Worm (Caenorhabditis elegans) whole organism, L3 larva: ENCODE data around the gene dhs-21.

Source experiments
- R02D3.7 ChIP-seq: fragments of 150-350 bp; optimal IDR thresholded peaks from 2 replicates; lab custom pipeline; 2014; ENCODE audit warnings: missing biosample characterization, missing genetic modification characterization
- ZK546.5 ChIP-seq: sonication (generic microtip); optimal IDR thresholded peaks from 2 replicates; lab custom pipeline; 2017; ENCODE audit warnings: missing biosample characterization, missing genetic modification characterization
- ama-1 ChIP-seq: fragments of 150-350 bp; optimal IDR thresholded peaks from 2 replicates; lab custom pipeline; 2018
- ceh-28 ChIP-seq: fragments of 150-350 bp; optimal IDR thresholded peaks from 2 replicates; lab custom pipeline; 2014; ENCODE audit warnings: missing biosample characterization, missing genetic modification reagents, missing genetic modification characterization
- ceh-9 ChIP-seq: sonication (generic microtip); optimal IDR thresholded peaks from 2 replicates; lab custom pipeline; 2018; ENCODE audit warnings: missing biosample characterization, missing genetic modification characterization
- daf-12 ChIP-seq: fragments of 150-350 bp; optimal IDR thresholded peaks from 2 replicates; lab custom pipeline; 2014; ENCODE audit warnings: missing biosample characterization, missing genetic modification reagents, missing genetic modification characterization
- egl-27 ChIP-seq: sonication (generic microtip); optimal IDR thresholded peaks from 4 replicates; lab custom pipeline; 2017; ENCODE audit warnings: missing biosample characterization, missing genetic modification reagents, missing genetic modification characterization
- egl-5 ChIP-seq: fragments of 150-350 bp; optimal IDR thresholded peaks from 2 replicates; lab custom pipeline; 2017; ENCODE audit warnings: missing biosample characterization, missing genetic modification reagents, missing genetic modification characterization, inconsistent platforms
- elt-3 ChIP-seq, 3 experiments: fragments of 150-350 bp in 1 of 3; sonication (generic microtip) in 2 of 3; optimal IDR thresholded peaks; 2 replicates in 2 of 3; 4 replicates in 1 of 3; lab custom pipeline; 2014 to 2017; ENCODE audit warnings: missing biosample characterization in 3 of 3, missing genetic modification characterization in 3 of 3
- fkh-10 ChIP-seq: sonication (generic microtip); optimal IDR thresholded peaks from 2 replicates; lab custom pipeline; 2017; ENCODE audit warnings: missing biosample characterization, missing genetic modification reagents, missing genetic modification characterization
- fkh-2 ChIP-seq: fragments of 150-350 bp; optimal IDR thresholded peaks from 2 replicates; lab custom pipeline; 2014; ENCODE audit warnings: missing biosample characterization, missing genetic modification reagents, missing genetic modification characterization
- hmg-11 ChIP-seq: sonication (generic microtip); optimal IDR thresholded peaks from 2 replicates; lab custom pipeline; 2016; ENCODE audit warnings: missing genetic modification characterization, missing compliant biosample characterization
- jun-1 ChIP-seq: fragments of 150-350 bp; optimal IDR thresholded peaks from 2 replicates; lab custom pipeline; 2014; ENCODE audit warnings: missing biosample characterization, missing genetic modification reagents, missing genetic modification characterization
- lin-15B ChIP-seq: fragments of 150-350 bp; optimal IDR thresholded peaks from 2 replicates; lab custom pipeline; 2014; ENCODE audit warnings: missing biosample characterization, missing genetic modification characterization
- lin-39 ChIP-seq: fragments of 150-350 bp; optimal IDR thresholded peaks from 2 replicates; lab custom pipeline; 2018; ENCODE audit warnings: missing biosample characterization, missing genetic modification reagents, missing genetic modification characterization
- lsy-12 ChIP-seq: sonication (generic microtip); optimal IDR thresholded peaks from 2 replicates; lab custom pipeline; 2016; ENCODE audit warnings: mild to moderate bottlenecking, missing genetic modification characterization, missing compliant biosample characterization
- mdl-1 ChIP-seq: fragments of 150-350 bp; optimal IDR thresholded peaks from 2 replicates; lab custom pipeline; 2014; ENCODE audit warnings: missing biosample characterization, missing genetic modification characterization
- mml-1 ChIP-seq: fragments of 150-350 bp; sonication (generic microtip); optimal IDR thresholded peaks from 3 replicates; lab custom pipeline; 2014; ENCODE audit warnings: missing biosample characterization, missing genetic modification characterization
- nfya-1 ChIP-seq: sonication (generic microtip); optimal IDR thresholded peaks from 2 replicates; lab custom pipeline; 2017; ENCODE audit warnings: missing genetic modification characterization, mild to moderate bottlenecking, missing compliant biosample characterization, antibody characterized with exemption, moderate library complexity; ENCODE audit not compliant: insufficient read depth
- nhr-11 ChIP-seq: fragments of 150-350 bp; optimal IDR thresholded peaks from 2 replicates; lab custom pipeline; 2014; ENCODE audit warnings: missing biosample characterization, missing genetic modification characterization
- nhr-12 ChIP-seq: fragments of 150-350 bp; optimal IDR thresholded peaks from 2 replicates; lab custom pipeline; 2014; ENCODE audit warnings: missing biosample characterization, missing genetic modification characterization
- nhr-23 ChIP-seq: fragments of 150-350 bp; optimal IDR thresholded peaks from 2 replicates; lab custom pipeline; 2014; ENCODE audit warnings: missing biosample characterization, missing genetic modification reagents, missing genetic modification characterization
- nhr-67 ChIP-seq: fragments of 150-350 bp; optimal IDR thresholded peaks from 2 replicates; lab custom pipeline; 2014; ENCODE audit warnings: missing biosample characterization, missing genetic modification characterization
- nhr-77 ChIP-seq: fragments of 150-350 bp; optimal IDR thresholded peaks from 2 replicates; lab custom pipeline; 2014; ENCODE audit warnings: missing biosample characterization, missing genetic modification characterization
- pha-4 ChIP-seq: fragments of 150-350 bp; optimal IDR thresholded peaks from 2 replicates; lab custom pipeline; 2014; ENCODE audit warnings: missing biosample characterization, missing genetic modification reagents, missing genetic modification characterization
- pqm-1 ChIP-seq: fragments of 150-350 bp; optimal IDR thresholded peaks from 2 replicates; lab custom pipeline; 2017; ENCODE audit warnings: missing biosample characterization, missing genetic modification characterization, inconsistent platforms
- sea-2 ChIP-seq: fragments of 150-350 bp; sonication (generic microtip); optimal IDR thresholded peaks from 4 replicates; lab custom pipeline; 2014; ENCODE audit warnings: missing biosample characterization, missing genetic modification reagents, missing genetic modification characterization
- skn-1 ChIP-seq: fragments of 150-350 bp; optimal IDR thresholded peaks from 2 replicates; lab custom pipeline; 2014; ENCODE audit warnings: missing biosample characterization, missing genetic modification characterization
- unc-62 ChIP-seq: fragments of 150-350 bp; sonication (generic microtip); optimal IDR thresholded peaks from 4 replicates; lab custom pipeline; 2014; ENCODE audit warnings: missing biosample characterization, missing genetic modification reagents, missing genetic modification characterization
- ztf-11 ChIP-seq: fragments of 150-350 bp; optimal IDR thresholded peaks from 2 replicates; lab custom pipeline; 2014; ENCODE audit warnings: missing biosample characterization, missing genetic modification characterization
- ztf-4 ChIP-seq: fragments of 150-350 bp; optimal IDR thresholded peaks from 2 replicates; lab custom pipeline; 2014; ENCODE audit warnings: missing biosample characterization, missing genetic modification characterization

dhs-21 gene

ce11 chrV:12768946-12769345, 35.5 kb upstream of the dhs-21 start, which contains the start of gene srt-43:
srt-43 (plus strand) TSS chrV:12769246.
- TF ChIP-seq nhr-12 (tag; lab: Kevin White, UChicago) = no peak
- TF ChIP-seq fkh-10 = no peak
- TF ChIP-seq egl-27 = no peak
- no peak for TF ChIP-seq nfya-1

ce11 chrV:12763291-12763995, 30.0 kb upstream of the dhs-21 start, which contains the start of the genes abcf-1 and scc-3:
abcf-1 (minus strand) TSS chrV:12763375.
scc-3 (plus strand) TSS chrV:12763945.
- TF ChIP-seq pha-4 (tag; lab: Kevin White, UChicago) (peak; percentile 80), nfya-1 (peak; percentile 78), pqm-1 (tag; lab: Kevin White, UChicago) (peak; percentile 2), lin-15B (tag; lab: Kevin White, UChicago) (peak; percentile 22), nhr-23 (no peak), R02D3.7 (no peak), ZK546.5 (tag; lab: Kevin White, UChicago) (no peak)

ce11 chrV:12760913-12761312, 27.5 kb upstream of the dhs-21 start, which contains the start of gene F18E2.15:
F18E2.15 (minus strand) TSS chrV:12761013.
- no peak for TF ChIP-seq egl-5 (tag; lab: Kevin White, UChicago)
- TF ChIP-seq skn-1 (tag; lab: Kevin White, UChicago) = no peak
- TF ChIP-seq fkh-10 = no peak
- no peak for TF ChIP-seq jun-1
- TF ChIP-seq nhr-12 (tag; lab: Kevin White, UChicago) = no peak
- TF ChIP-seq mdl-1 = no peak
- TF ChIP-seq nhr-77 (tag; lab: Kevin White, UChicago) = no peak
- TF ChIP-seq lin-15B (tag; lab: Kevin White, UChicago) = no peak
- TF ChIP-seq lsy-12 (tag; lab: Kevin White, UChicago) = no peak
- TF ChIP-seq nhr-67 (tag; lab: Kevin White, UChicago) = no peak
- no peak for TF ChIP-seq ceh-9 (tag; lab: Kevin White, UChicago)
- TF ChIP-seq egl-27 = no peak
- TF ChIP-seq daf-12 (tag; lab: Kevin White, UChicago) = no peak
- TF ChIP-seq fkh-2 = no peak
- no peak for TF ChIP-seq ama-1 (lab: Kevin White, UChicago)
- no peak for TF ChIP-seq pqm-1 (tag; lab: Kevin White, UChicago)
- TF ChIP-seq unc-62 (GFP tag; lab: Kevin White, UChicago) = no peak

- TF ChIP-seq nfya-1 (no peak), pqm-1 (tag; lab: Kevin White, UChicago) (no peak), mml-1 (tag; lab: Kevin White, UChicago) (no peak), mdl-1 (no peak), jun-1 (no peak), sea-2 (GFP tag; lab: Kevin White, UChicago) (no peak), ztf-11 (tag; lab: Kevin White, UChicago) (no peak), hmg-11 (tag; lab: Kevin White, UChicago) (no peak), unc-62 (GFP tag; lab: Kevin White, UChicago) (no peak), ztf-4 (tag; lab: Kevin White, UChicago) (no peak), ceh-28 (tag; lab: Kevin White, UChicago) (no peak)
These were observed 26.2 kb upstream of the dhs-21 start, which contains the start of gene papl-1 for ce11 chrV:12759660-12760059. papl-1 (minus strand) TSS chrV:12759760.

- TF ChIP-seq mml-1 (tag; lab: Kevin White, UChicago) = no peak
- no peak for TF ChIP-seq nhr-77 (tag; lab: Kevin White, UChicago)
- no peak for TF ChIP-seq fkh-10
- no peak for TF ChIP-seq unc-62 (GFP tag; lab: Kevin White, UChicago)
- no peak for TF ChIP-seq lsy-12 (tag; lab: Kevin White, UChicago)
- no peak for TF ChIP-seq mdl-1
- no peak for TF ChIP-seq ztf-4 (tag; lab: Kevin White, UChicago)
- TF ChIP-seq elt-3 (tag; optimal IDR thresholded peaks at IDR 0.05; lab: Kevin White, UChicago) = no peak
These were observed 21.4 kb upstream of the dhs-21 start, which contains the start of gene gpa-13 for ce11 chrV:12754839-12755238. gpa-13 (minus strand) TSS chrV:12754939.

DNA sequence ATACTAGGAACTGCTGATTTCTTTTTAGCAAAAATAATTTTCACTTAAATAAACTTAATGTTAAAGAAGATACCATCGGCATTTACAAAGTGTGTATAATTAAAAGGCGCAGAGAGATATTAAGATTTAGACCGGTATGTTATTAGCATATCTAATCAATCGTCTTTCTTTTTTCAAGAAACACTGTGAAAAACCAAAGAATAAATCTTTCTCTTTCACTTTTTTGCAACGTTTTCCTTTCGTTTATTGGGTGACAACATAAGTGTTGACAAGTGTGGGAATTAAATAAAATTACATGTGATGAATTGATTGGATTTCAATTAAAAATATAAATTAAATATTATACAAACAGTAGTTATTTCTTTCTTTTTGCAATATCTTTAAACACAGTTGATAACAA, 19.0 kb upstream of the dhs-21 start, which contains the start of gene C15C8.8:
C15C8.8 (minus strand) TSS at position 101 of the 400 bp plus-strand sequence.
- TF ChIP-seq ztf-11 (tag; lab: Kevin White, UChicago) = no peak
- TF ChIP-seq mml-1 (tag; lab: Kevin White, UChicago) = no peak
- TF ChIP-seq nfya-1 = no peak
- no peak for TF ChIP-seq lin-39
- no peak for TF ChIP-seq ZK546.5 (tag; lab: Kevin White, UChicago)
- no peak for TF ChIP-seq nhr-11
- no peak for TF ChIP-seq jun-1
